Fruit fly (Drosophila melanogaster) whole organism, embryonic: ENCODE results near the gene CG7465.
A peak's percentile ranks its signal among the peaks of the same experiment; 100 is the strongest.

ENCODE experiments used
- Ada2b ChIP-seq: fragments of 200-800 bp; sonication (Bioruptor generic); IDR thresholded peaks from 2 replicates; pipeline ENCODE4 v1.3.6; 2022; ENCODE audit warnings: missing biosample characterization, missing genetic modification characterization
- Awh ChIP-seq: fragments of 200-800 bp; sonication (Bioruptor generic); IDR thresholded peaks from 2 replicates; pipeline ENCODE4, ENCODE4 v1.3.6; 2022; ENCODE audit warnings: missing biosample characterization, missing genetic modification characterization
- CG10209 ChIP-seq: fragments of 200-800 bp; sonication (Bioruptor generic); optimal IDR thresholded peaks from 3 replicates; lab custom pipeline; 2017; ENCODE audit warnings: missing biosample characterization, mild to moderate bottlenecking, missing genetic modification characterization, missing genetic modification reagents
- CG11398 ChIP-seq: fragments of 200-800 bp; sonication (Bioruptor generic); optimal IDR thresholded peaks from 2 replicates; lab custom pipeline; 2016; ENCODE audit warnings: missing biosample characterization, missing genetic modification characterization
- CG11504 ChIP-seq: fragments of 200-800 bp; sonication (Bioruptor generic); optimal IDR thresholded peaks from 3 replicates; lab custom pipeline; 2019; ENCODE audit warnings: missing biosample characterization, mild to moderate bottlenecking, missing genetic modification characterization, moderate library complexity
- CG13424 ChIP-seq: fragments of 200-800 bp; sonication (Bioruptor generic); optimal IDR thresholded peaks from 2 replicates; lab custom pipeline; 2019; ENCODE audit warnings: missing biosample characterization, mild to moderate bottlenecking, missing genetic modification characterization, moderate library complexity
- CG13775 ChIP-seq: fragments of 200-800 bp; sonication (Bioruptor generic); optimal IDR thresholded peaks from 3 replicates; lab custom pipeline; 2017; ENCODE audit warnings: missing biosample characterization, mild to moderate bottlenecking, missing genetic modification characterization
- CG15514 ChIP-seq: fragments of 200-800 bp; sonication (Bioruptor generic); optimal IDR thresholded peaks from 3 replicates; lab custom pipeline; 2017; ENCODE audit warnings: missing biosample characterization, missing genetic modification characterization, mild to moderate bottlenecking, moderate library complexity, missing genetic modification reagents
- CG17186 ChIP-seq: fragments of 200-800 bp; sonication (Bioruptor generic); optimal IDR thresholded peaks from 3 replicates; lab custom pipeline; 2017; ENCODE audit warnings: missing biosample characterization, missing genetic modification reagents, missing genetic modification characterization
- CG17361 ChIP-seq: fragments of 200-800 bp; sonication (Bioruptor generic); IDR thresholded peaks from 3 replicates; pipeline ENCODE4 v1.3.6; 2022; ENCODE audit warnings: missing biosample characterization, missing genetic modification characterization
- CG1792 ChIP-seq: fragments of 200-800 bp; sonication (Bioruptor generic); optimal IDR thresholded peaks from 2 replicates; lab custom pipeline; 2016; ENCODE audit warnings: missing biosample characterization, missing genetic modification characterization
- CG18619 ChIP-seq: fragments of 200-800 bp; sonication (Bioruptor generic); optimal IDR thresholded peaks from 3 replicates; lab custom pipeline; 2017; ENCODE audit warnings: missing biosample characterization, mild to moderate bottlenecking, missing genetic modification characterization
- CG4707 ChIP-seq: fragments of 200-800 bp; sonication (Bioruptor generic); optimal IDR thresholded peaks from 2 replicates; lab custom pipeline; 2018; ENCODE audit warnings: missing biosample characterization, mild to moderate bottlenecking, missing genetic modification characterization, moderate library complexity
- CG4820 ChIP-seq: fragments of 200-800 bp; sonication (Bioruptor generic); optimal IDR thresholded peaks from 3 replicates; lab custom pipeline; 2016; ENCODE audit warnings: missing biosample characterization, missing genetic modification characterization
- CG6175 ChIP-seq: fragments of 200-800 bp; sonication (Bioruptor generic); IDR thresholded peaks from 3 replicates; pipeline ENCODE4 v1.3.6; 2022; ENCODE audit warnings: missing biosample characterization, missing genetic modification characterization
- CG7556 ChIP-seq: fragments of 200-800 bp; sonication (Bioruptor generic); optimal IDR thresholded peaks from 2 replicates; lab custom pipeline; 2017; ENCODE audit warnings: missing biosample characterization, mild to moderate bottlenecking, missing genetic modification characterization
- CG8478 ChIP-seq: fragments of >200 bp; optimal IDR thresholded peaks from 2 replicates; lab custom pipeline; 2018
- CG9215 ChIP-seq: fragments of 200-800 bp; sonication (Bioruptor generic); IDR thresholded peaks from 2 replicates; pipeline ENCODE4 v1.3.6; 2022; ENCODE audit warnings: missing biosample characterization, missing genetic modification characterization
- Chrac-16 ChIP-seq: fragments of 200-800 bp; sonication (Bioruptor generic); optimal IDR thresholded peaks from 3 replicates; lab custom pipeline; 2016; ENCODE audit warnings: missing biosample characterization, missing genetic modification characterization
- CkIIα-i1 ChIP-seq: fragments of 200-800 bp; sonication (Bioruptor generic); IDR thresholded peaks from 2 replicates; pipeline ENCODE4 v1.3.6; 2022; ENCODE audit warnings: missing biosample characterization, missing genetic modification characterization
- Deaf1 ChIP-seq: fragments of 200-800 bp; optimal IDR thresholded peaks from 3 replicates; lab custom pipeline; 2019; ENCODE audit warnings: missing biosample characterization, mild to moderate bottlenecking, missing genetic modification characterization, moderate library complexity
- Fer3 ChIP-seq: fragments of 200-800 bp; sonication (Bioruptor generic); optimal IDR thresholded peaks from 2 replicates; lab custom pipeline; 2018; ENCODE audit warnings: missing biosample characterization, mild to moderate bottlenecking, missing genetic modification characterization, moderate library complexity
- Hr3 ChIP-seq: fragments of 200-800 bp; sonication (Bioruptor generic); optimal IDR thresholded peaks from 3 replicates; lab custom pipeline; 2016; ENCODE audit warnings: missing biosample characterization, missing genetic modification characterization
- Meics ChIP-seq: fragments of 200-800 bp; sonication (Bioruptor generic); optimal IDR thresholded peaks from 2 replicates; lab custom pipeline; 2017; ENCODE audit warnings: missing biosample characterization, mild to moderate bottlenecking, missing genetic modification characterization
- Nf-YB ChIP-seq: fragments of 200-800 bp; sonication (Bioruptor generic); optimal IDR thresholded peaks from 3 replicates; lab custom pipeline; 2019; ENCODE audit warnings: missing biosample characterization, mild to moderate bottlenecking, missing genetic modification characterization, moderate library complexity
- NfI ChIP-seq: fragments of 200-800 bp; sonication (Bioruptor generic); optimal IDR thresholded peaks from 3 replicates; lab custom pipeline; 2018; ENCODE audit warnings: missing biosample characterization, mild to moderate bottlenecking, missing genetic modification characterization, moderate library complexity
- Ptx1 ChIP-seq: fragments of 200-800 bp; sonication (Bioruptor generic); IDR thresholded peaks from 2 replicates; pipeline ENCODE4 v1.3.6; 2022; ENCODE audit warnings: missing biosample characterization, missing genetic modification characterization
- Rfx ChIP-seq: fragments of 200-800 bp; sonication (Bioruptor generic); IDR thresholded peaks from 2 replicates; pipeline ENCODE4 v1.3.6; 2022; ENCODE audit warnings: missing biosample characterization, missing genetic modification characterization
- Scr ChIP-seq: fragments of 200-800 bp; sonication (Bioruptor generic); IDR thresholded peaks from 2 replicates; pipeline ENCODE4 v1.3.6; 2022; ENCODE audit warnings: missing biosample characterization, missing genetic modification characterization; ENCODE audit not compliant: partially characterized antibody
- Sry-β ChIP-seq: fragments of 200-800 bp; sonication (Bioruptor generic); optimal IDR thresholded peaks from 2 replicates; lab custom pipeline; 2018; ENCODE audit warnings: missing biosample characterization, mild to moderate bottlenecking, missing genetic modification characterization, moderate library complexity
- Ssrp ChIP-seq: fragments of 200-800 bp; sonication (Bioruptor generic); optimal IDR thresholded peaks from 2 replicates; lab custom pipeline; 2018; ENCODE audit warnings: missing biosample characterization, mild to moderate bottlenecking, missing genetic modification characterization, moderate library complexity
- Stat92E ChIP-seq, 3 experiments: fragments of >200 bp in 2 of 3; fragments of 200-800 bp in 1 of 3; sonication (Bioruptor generic) in 1 of 3; optimal IDR thresholded peaks; 2 replicates each; lab custom pipeline; 2017 to 2019; ENCODE audit warnings: missing biosample characterization in 3 of 3, missing genetic modification characterization in 3 of 3, mild to moderate bottlenecking in 1 of 3, moderate library complexity in 1 of 3
- amos ChIP-seq: fragments of 200-800 bp; sonication (Bioruptor generic); IDR thresholded peaks from 2 replicates; pipeline ENCODE4 v1.3.6; 2022; ENCODE audit warnings: missing biosample characterization, missing genetic modification characterization; ENCODE audit not compliant: partially characterized antibody
- az2 ChIP-seq: fragments of 200-800 bp; sonication (Bioruptor generic); optimal IDR thresholded peaks from 3 replicates; lab custom pipeline; 2016; ENCODE audit warnings: missing biosample characterization, missing genetic modification characterization
- cad ChIP-seq: fragments of >200 bp; optimal IDR thresholded peaks from 2 replicates; lab custom pipeline; 2017; ENCODE audit warnings: missing biosample characterization, missing genetic modification characterization
- crol ChIP-seq: fragments of 200-800 bp; sonication (Bioruptor generic); IDR thresholded peaks from 2 replicates; pipeline ENCODE4 v1.3.6; 2022; ENCODE audit warnings: missing biosample characterization, missing genetic modification characterization
- crp ChIP-seq, 2 experiments: fragments of 200-800 bp; sonication (Bioruptor generic); optimal IDR thresholded peaks; 2 replicates in 1 of 2; 3 replicates in 1 of 2; lab custom pipeline; 2017; ENCODE audit warnings: missing biosample characterization in 2 of 2, missing genetic modification characterization in 2 of 2, mild to moderate bottlenecking in 1 of 2, moderate library complexity in 1 of 2
- disco-r ChIP-seq: fragments of 200-800 bp; sonication (Bioruptor generic); optimal IDR thresholded peaks from 2 replicates; lab custom pipeline; 2016; ENCODE audit warnings: missing biosample characterization, missing genetic modification characterization
- gsb-n ChIP-seq: fragments of 200-800 bp; sonication (Bioruptor generic); optimal IDR thresholded peaks from 3 replicates; lab custom pipeline; 2018; ENCODE audit warnings: missing biosample characterization, mild to moderate bottlenecking, missing genetic modification characterization
- ind ChIP-seq: fragments of 200-800 bp; sonication (Bioruptor generic); optimal IDR thresholded peaks from 3 replicates; lab custom pipeline; 2016; ENCODE audit warnings: missing biosample characterization, missing genetic modification characterization
- lab ChIP-seq: fragments of 200-800 bp; sonication (Bioruptor generic); optimal IDR thresholded peaks from 3 replicates; lab custom pipeline; 2017; ENCODE audit warnings: missing biosample characterization, missing genetic modification characterization, mild to moderate bottlenecking, moderate library complexity, missing genetic modification reagents
- nmo ChIP-seq: fragments of 200-800 bp; sonication (Bioruptor generic); optimal IDR thresholded peaks from 2 replicates; lab custom pipeline; 2018; ENCODE audit warnings: missing biosample characterization, mild to moderate bottlenecking, missing genetic modification characterization, moderate library complexity
- odd ChIP-seq: fragments of 200-800 bp; sonication (Bioruptor generic); optimal IDR thresholded peaks from 2 replicates; lab custom pipeline; 2017; ENCODE audit warnings: missing biosample characterization, mild to moderate bottlenecking, missing genetic modification characterization
- pho ChIP-seq: fragments of 200-800 bp; sonication (Bioruptor generic); optimal IDR thresholded peaks from 2 replicates; lab custom pipeline; 2016; ENCODE audit warnings: missing biosample characterization, missing genetic modification characterization
- pita ChIP-seq: fragments of 200-800 bp; sonication (Bioruptor generic); optimal IDR thresholded peaks from 2 replicates; lab custom pipeline; 2017; ENCODE audit warnings: missing biosample characterization, mild to moderate bottlenecking, missing genetic modification characterization
- ro ChIP-seq: fragments of 200-800 bp; sonication (Bioruptor generic); IDR thresholded peaks from 2 replicates; pipeline ENCODE4 v1.3.6; 2022; ENCODE audit warnings: missing biosample characterization, missing genetic modification characterization
- sr ChIP-seq: fragments of 200-800 bp; sonication (Bioruptor generic); IDR thresholded peaks from 3 replicates; pipeline ENCODE4 v1.3.6; 2022; ENCODE audit warnings: missing biosample characterization, missing genetic modification characterization
- stc ChIP-seq: fragments of 200-800 bp; sonication (Bioruptor generic); IDR thresholded peaks from 2 replicates; pipeline ENCODE4 v1.3.6; 2022; ENCODE audit warnings: missing biosample characterization, missing genetic modification characterization
- tup ChIP-seq: fragments of 200-800 bp; sonication (Bioruptor generic); optimal IDR thresholded peaks from 2 replicates; lab custom pipeline; 2016; ENCODE audit warnings: missing biosample characterization, mild to moderate bottlenecking, missing genetic modification characterization, moderate library complexity
- usp ChIP-seq: fragments of >200 bp; optimal IDR thresholded peaks from 2 replicates; lab custom pipeline; 2017; ENCODE audit warnings: missing biosample characterization, missing genetic modification characterization
- zf30C ChIP-seq: fragments of 200-800 bp; sonication (Bioruptor generic); optimal IDR thresholded peaks from 3 replicates; lab custom pipeline; 2018; ENCODE audit warnings: missing biosample characterization, mild to moderate bottlenecking, missing genetic modification characterization

CG7465 gene

dm6 chr3L:4461454-4462045, 18.5 kb upstream of the CG7465 start, which contains the start of gene CG15023 (continued):
- no peak for TF ChIP-seq Chrac-16 (GFP tag; lab: Kevin White, UChicago)
- no peak for TF ChIP-seq ro
- TF ChIP-seq Ptx1 (GFP tag; lab: Robert Waterston, UW) = peak; percentile 46
- TF ChIP-seq CG11504 (tag; lab: Kevin White, UChicago) = peak; percentile 52
- TF ChIP-seq CG13424 (tag; lab: Kevin White, UChicago) = peak; percentile 45
- no peak for TF ChIP-seq Scr (GFP tag; lab: Robert Waterston, UW)
- peak; percentile 4 for TF ChIP-seq Fer3 (tag; lab: Kevin White, UChicago)
- TF ChIP-seq crp (GFP tag; optimal IDR thresholded peaks at IDR 0.05; lab: Kevin White, UChicago) = no peak
- TF ChIP-seq CG6175 (GFP tag; lab: Robert Waterston, UW) = no peak
- TF ChIP-seq CG10209 (GFP tag; lab: Kevin White, UChicago) = peak; percentile 15
- no peak for TF ChIP-seq usp (GFP tag; lab: Kevin White, UChicago)
- TF ChIP-seq cad (GFP tag; lab: Kevin White, UChicago) = no peak
- no peak for TF ChIP-seq Hr3 (GFP tag; lab: Kevin White, UChicago)
- no peak for TF ChIP-seq CkIIα-i1 (GFP tag; lab: Robert Waterston, UW)
- peak; percentile 11 for TF ChIP-seq odd (GFP tag; lab: Kevin White, UChicago)
- peak; percentile 11 for TF ChIP-seq nmo (GFP tag; lab: Kevin White, UChicago)
- TF ChIP-seq pita = no peak
- TF ChIP-seq CG18619 (GFP tag; lab: Kevin White, UChicago) = no peak
- no peak for TF ChIP-seq CG13775
- no peak for TF ChIP-seq amos (GFP tag; lab: Robert Waterston, UW)
- peak; percentile 43 for TF ChIP-seq Rfx
- TF ChIP-seq disco-r (GFP tag; lab: Kevin White, UChicago) = no peak
- no peak for TF ChIP-seq Sry-β (GFP tag; lab: Kevin White, UChicago)
- TF ChIP-seq CG9215 (GFP tag; lab: Robert Waterston, UW) = no peak
- no peak for TF ChIP-seq ind (GFP tag; lab: Kevin White, UChicago)
- no peak for TF ChIP-seq stc (GFP tag; lab: Robert Waterston, UW)
- no peak for TF ChIP-seq CG7556 (GFP tag; lab: Kevin White, UChicago)
- TF ChIP-seq CG1792 = no peak
- no peak for TF ChIP-seq CG11398 (GFP tag; lab: Kevin White, UChicago)
- TF ChIP-seq CG17186 (GFP tag; lab: Kevin White, UChicago) = no peak
- TF ChIP-seq Deaf1 (tag; lab: Kevin White, UChicago) = no peak
- TF ChIP-seq CG15514 = peak; percentile 36
- TF ChIP-seq zf30C (GFP tag; lab: Kevin White, UChicago) = no peak
- no peak for TF ChIP-seq sr (GFP tag; lab: Robert Waterston, UW)
- TF ChIP-seq CG17361 (GFP tag; lab: Robert Waterston, UW) = 0 out of 3 replicates have a peak, but pooled peaks have one; percentile 30
- TF ChIP-seq Meics (GFP tag; lab: Kevin White, UChicago) = peak; percentile 42
- TF ChIP-seq Ada2b (GFP tag; lab: Robert Waterston, UW) = no peak
- no peak for TF ChIP-seq az2 (GFP tag; lab: Kevin White, UChicago)
- no peak for TF ChIP-seq CG4820 (GFP tag; lab: Kevin White, UChicago)
- no peak for TF ChIP-seq tup (GFP tag; lab: Kevin White, UChicago)
- TF ChIP-seq gsb-n = no peak
- no peak for TF ChIP-seq Nf-YB (GFP tag; lab: Kevin White, UChicago)
- TF ChIP-seq Ssrp (tag; lab: Kevin White, UChicago) = no peak
- TF ChIP-seq crol (GFP tag; lab: Robert Waterston, UW) = no peak
- no peak for TF ChIP-seq Awh (GFP tag; lab: Robert Waterston, UW)
- no peak for TF ChIP-seq pho (GFP tag; lab: Kevin White, UChicago)
- TF ChIP-seq CG4707 (GFP tag; lab: Kevin White, UChicago) = no peak
- no peak for TF ChIP-seq Stat92E (GFP tag; optimal IDR thresholded peaks at IDR 0.05; lab: Kevin White, UChicago)
- no peak for TF ChIP-seq CG8478 (lab: Kevin White, UChicago)
- TF ChIP-seq NfI = peak; percentile 23
- TF ChIP-seq lab = peak; percentile 47
